Worm (Caenorhabditis elegans) whole organism, L3 larva: ENCODE results near the gene rps-9.
A peak's percentile ranks its signal among the peaks of the same experiment; 100 is the strongest.

ENCODE experiments used
- ZK546.5 ChIP-seq: sonication (generic microtip); optimal IDR thresholded peaks from 2 replicates; lab custom pipeline; 2017; ENCODE audit warnings: missing biosample characterization, missing genetic modification characterization
- aly-2 ChIP-seq: fragments of 150-350 bp; optimal IDR thresholded peaks from 2 replicates; lab custom pipeline; 2014; ENCODE audit warnings: missing biosample characterization, missing genetic modification characterization
- ama-1 ChIP-seq: fragments of 150-350 bp; optimal IDR thresholded peaks from 2 replicates; lab custom pipeline; 2018
- ceh-16 ChIP-seq: sonication (generic microtip); optimal IDR thresholded peaks from 2 replicates; lab custom pipeline; 2017; ENCODE audit warnings: missing biosample characterization, missing genetic modification characterization
- ceh-28 ChIP-seq: fragments of 150-350 bp; optimal IDR thresholded peaks from 2 replicates; lab custom pipeline; 2014; ENCODE audit warnings: missing biosample characterization, missing genetic modification reagents, missing genetic modification characterization
- ceh-82 ChIP-seq: fragments of 150-350 bp; optimal IDR thresholded peaks from 2 replicates; lab custom pipeline; 2014; ENCODE audit warnings: missing biosample characterization, missing genetic modification characterization
- ceh-9 ChIP-seq: sonication (generic microtip); optimal IDR thresholded peaks from 2 replicates; lab custom pipeline; 2018; ENCODE audit warnings: missing biosample characterization, missing genetic modification characterization
- daf-12 ChIP-seq: fragments of 150-350 bp; optimal IDR thresholded peaks from 2 replicates; lab custom pipeline; 2014; ENCODE audit warnings: missing biosample characterization, missing genetic modification reagents, missing genetic modification characterization
- egl-27 ChIP-seq: sonication (generic microtip); optimal IDR thresholded peaks from 4 replicates; lab custom pipeline; 2017; ENCODE audit warnings: missing biosample characterization, missing genetic modification reagents, missing genetic modification characterization
- egl-5 ChIP-seq: fragments of 150-350 bp; optimal IDR thresholded peaks from 2 replicates; lab custom pipeline; 2017; ENCODE audit warnings: missing biosample characterization, missing genetic modification reagents, missing genetic modification characterization, inconsistent platforms
- elt-1 ChIP-seq: fragments of 150-350 bp; optimal IDR thresholded peaks from 2 replicates; lab custom pipeline; 2014; ENCODE audit warnings: missing biosample characterization, missing genetic modification characterization
- elt-2 ChIP-seq: sonication (generic microtip); optimal IDR thresholded peaks from 2 replicates; lab custom pipeline; 2016; ENCODE audit warnings: missing genetic modification reagents, mild to moderate bottlenecking, missing genetic modification characterization, missing compliant biosample characterization
- elt-3 ChIP-seq, 3 experiments: fragments of 150-350 bp in 1 of 3; sonication (generic microtip) in 2 of 3; optimal IDR thresholded peaks; 2 replicates in 2 of 3; 4 replicates in 1 of 3; lab custom pipeline; 2014 to 2017; ENCODE audit warnings: missing biosample characterization in 3 of 3, missing genetic modification characterization in 3 of 3
- eor-1 ChIP-seq, 2 experiments: fragments of 150-350 bp; optimal IDR thresholded peaks; 2 replicates each; lab custom pipeline; 2014 to 2018; ENCODE audit warnings: missing biosample characterization in 2 of 2, missing genetic modification characterization in 2 of 2
- fkh-10 ChIP-seq: sonication (generic microtip); optimal IDR thresholded peaks from 2 replicates; lab custom pipeline; 2017; ENCODE audit warnings: missing biosample characterization, missing genetic modification reagents, missing genetic modification characterization
- fkh-2 ChIP-seq: fragments of 150-350 bp; optimal IDR thresholded peaks from 2 replicates; lab custom pipeline; 2014; ENCODE audit warnings: missing biosample characterization, missing genetic modification reagents, missing genetic modification characterization
- hmg-11 ChIP-seq: sonication (generic microtip); optimal IDR thresholded peaks from 2 replicates; lab custom pipeline; 2016; ENCODE audit warnings: missing genetic modification characterization, missing compliant biosample characterization
- jun-1 ChIP-seq: fragments of 150-350 bp; optimal IDR thresholded peaks from 2 replicates; lab custom pipeline; 2014; ENCODE audit warnings: missing biosample characterization, missing genetic modification reagents, missing genetic modification characterization
- lin-15B ChIP-seq: fragments of 150-350 bp; optimal IDR thresholded peaks from 2 replicates; lab custom pipeline; 2014; ENCODE audit warnings: missing biosample characterization, missing genetic modification characterization
- lin-39 ChIP-seq: fragments of 150-350 bp; optimal IDR thresholded peaks from 2 replicates; lab custom pipeline; 2018; ENCODE audit warnings: missing biosample characterization, missing genetic modification reagents, missing genetic modification characterization
- lsy-12 ChIP-seq: sonication (generic microtip); optimal IDR thresholded peaks from 2 replicates; lab custom pipeline; 2016; ENCODE audit warnings: mild to moderate bottlenecking, missing genetic modification characterization, missing compliant biosample characterization
- mdl-1 ChIP-seq: fragments of 150-350 bp; optimal IDR thresholded peaks from 2 replicates; lab custom pipeline; 2014; ENCODE audit warnings: missing biosample characterization, missing genetic modification characterization
- mml-1 ChIP-seq: fragments of 150-350 bp; sonication (generic microtip); optimal IDR thresholded peaks from 3 replicates; lab custom pipeline; 2014; ENCODE audit warnings: missing biosample characterization, missing genetic modification characterization
- nfya-1 ChIP-seq: sonication (generic microtip); optimal IDR thresholded peaks from 2 replicates; lab custom pipeline; 2017; ENCODE audit warnings: missing genetic modification characterization, mild to moderate bottlenecking, missing compliant biosample characterization, antibody characterized with exemption, moderate library complexity; ENCODE audit not compliant: insufficient read depth
- nhr-11 ChIP-seq: fragments of 150-350 bp; optimal IDR thresholded peaks from 2 replicates; lab custom pipeline; 2014; ENCODE audit warnings: missing biosample characterization, missing genetic modification characterization
- nhr-12 ChIP-seq: fragments of 150-350 bp; optimal IDR thresholded peaks from 2 replicates; lab custom pipeline; 2014; ENCODE audit warnings: missing biosample characterization, missing genetic modification characterization
- nhr-23 ChIP-seq: fragments of 150-350 bp; optimal IDR thresholded peaks from 2 replicates; lab custom pipeline; 2014; ENCODE audit warnings: missing biosample characterization, missing genetic modification reagents, missing genetic modification characterization
- nhr-237 ChIP-seq: fragments of 150-350 bp; optimal IDR thresholded peaks from 2 replicates; lab custom pipeline; 2014; ENCODE audit warnings: missing biosample characterization, missing genetic modification characterization
- nhr-25 ChIP-seq: sonication (generic microtip); optimal IDR thresholded peaks from 2 replicates; lab custom pipeline; 2017; ENCODE audit warnings: missing biosample characterization, missing genetic modification characterization
- nhr-28 ChIP-seq: fragments of 150-350 bp; optimal IDR thresholded peaks from 2 replicates; lab custom pipeline; 2014; ENCODE audit warnings: missing biosample characterization, missing genetic modification characterization
- nhr-43 ChIP-seq: sonication (generic microtip); optimal IDR thresholded peaks from 2 replicates; lab custom pipeline; 2016; ENCODE audit warnings: mild to moderate bottlenecking, missing genetic modification characterization, missing compliant biosample characterization; ENCODE audit not compliant: poor library complexity, severe bottlenecking
- nhr-67 ChIP-seq: fragments of 150-350 bp; optimal IDR thresholded peaks from 2 replicates; lab custom pipeline; 2014; ENCODE audit warnings: missing biosample characterization, missing genetic modification characterization
- nhr-77 ChIP-seq: fragments of 150-350 bp; optimal IDR thresholded peaks from 2 replicates; lab custom pipeline; 2014; ENCODE audit warnings: missing biosample characterization, missing genetic modification characterization
- pha-4 ChIP-seq: fragments of 150-350 bp; optimal IDR thresholded peaks from 2 replicates; lab custom pipeline; 2014; ENCODE audit warnings: missing biosample characterization, missing genetic modification reagents, missing genetic modification characterization
- sea-2 ChIP-seq: fragments of 150-350 bp; sonication (generic microtip); optimal IDR thresholded peaks from 4 replicates; lab custom pipeline; 2014; ENCODE audit warnings: missing biosample characterization, missing genetic modification reagents, missing genetic modification characterization
- skn-1 ChIP-seq: fragments of 150-350 bp; optimal IDR thresholded peaks from 2 replicates; lab custom pipeline; 2014; ENCODE audit warnings: missing biosample characterization, missing genetic modification characterization
- snpc-4 ChIP-seq: fragments of 150-350 bp; optimal IDR thresholded peaks from 2 replicates; lab custom pipeline; 2014; ENCODE audit warnings: missing biosample characterization, missing genetic modification characterization
- tbx-2 ChIP-seq: sonication (generic microtip); optimal IDR thresholded peaks from 2 replicates; lab custom pipeline; 2016; ENCODE audit warnings: mild to moderate bottlenecking, missing genetic modification characterization, missing compliant biosample characterization
- unc-39 ChIP-seq: sonication (generic microtip); optimal IDR thresholded peaks from 4 replicates; lab custom pipeline; 2017; ENCODE audit warnings: missing biosample characterization, missing genetic modification characterization
- unc-62 ChIP-seq: fragments of 150-350 bp; sonication (generic microtip); optimal IDR thresholded peaks from 4 replicates; lab custom pipeline; 2014; ENCODE audit warnings: missing biosample characterization, missing genetic modification reagents, missing genetic modification characterization
- zag-1 ChIP-seq: fragments of 150-350 bp; optimal IDR thresholded peaks from 2 replicates; lab custom pipeline; 2014; ENCODE audit warnings: missing biosample characterization, missing genetic modification characterization
- ztf-11 ChIP-seq: fragments of 150-350 bp; optimal IDR thresholded peaks from 2 replicates; lab custom pipeline; 2014; ENCODE audit warnings: missing biosample characterization, missing genetic modification characterization
- ztf-4 ChIP-seq: fragments of 150-350 bp; optimal IDR thresholded peaks from 2 replicates; lab custom pipeline; 2014; ENCODE audit warnings: missing biosample characterization, missing genetic modification characterization

Gene rps-9

ce11 chrII:11103052-11103451, 23.1 kb downstream of the rps-9 start (continued):
- TF ChIP-seq ama-1, result no peak
- TF ChIP-seq nhr-11, result no peak

- TF ChIP-seq nhr-43 (tag; lab: Kevin White, UChicago) (no peak), snpc-4 (tag; lab: Kevin White, UChicago) (no peak), tbx-2 (tag; lab: Kevin White, UChicago) (no peak), zag-1 (tag; lab: Kevin White, UChicago) (no peak), lin-39 (tag; lab: Kevin White, UChicago) (no peak), daf-12 (tag; lab: Kevin White, UChicago) (no peak), ceh-82 (tag; lab: Kevin White, UChicago) (no peak), nhr-11 (no peak), ztf-11 (no peak), fkh-2 (tag; lab: Kevin White, UChicago) (no peak), unc-39 (tag; lab: Kevin White, UChicago) (no peak), ceh-9 (tag; lab: Kevin White, UChicago) (no peak), elt-3 (tag; optimal IDR thresholded peaks at IDR 0.05; lab: Kevin White, UChicago) (no peak), mdl-1 (no peak), hmg-11 (tag; lab: Kevin White, UChicago) (no peak), ceh-28 (tag; lab: Kevin White, UChicago) (no peak), unc-62 (GFP tag; lab: Kevin White, UChicago) (no peak)
Observed at ce11 chrII:11101171-11101570, 25.0 kb downstream of the rps-9 start.

DNA sequence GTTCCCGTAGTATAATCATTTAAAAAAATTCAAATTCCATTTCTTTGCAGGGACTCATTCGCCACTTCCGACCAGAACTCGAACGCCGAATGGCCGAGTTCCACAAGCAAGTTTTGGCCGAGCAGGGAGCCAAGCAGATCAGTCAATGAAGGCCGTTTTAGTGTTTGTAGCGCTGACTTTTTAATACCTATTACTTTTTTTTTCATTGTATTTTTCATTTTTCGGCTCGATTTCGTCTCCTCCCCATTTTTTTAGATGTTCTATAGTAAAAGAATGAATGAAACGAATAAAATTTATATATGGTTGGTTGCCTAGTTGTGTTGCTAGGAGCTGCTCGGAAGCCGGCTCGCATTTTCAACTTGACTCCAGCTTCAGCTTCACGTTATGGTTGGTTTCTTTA, 26.3 kb downstream of the rps-9 start, which contains the start of gene C09H10.4:
TSS of gene C09H10.4 (plus strand) at position 301 of the 400 bp plus-strand sequence.
- no peak for TF ChIP-seq ama-1
- no peak for TF ChIP-seq lsy-12 (tag; lab: Kevin White, UChicago)
- no peak for TF ChIP-seq skn-1
- no peak for TF ChIP-seq nhr-77 (tag; lab: Kevin White, UChicago)
- no peak for TF ChIP-seq ceh-28 (tag; lab: Kevin White, UChicago)
- TF ChIP-seq jun-1 (tag; lab: Kevin White, UChicago), result no peak
- TF ChIP-seq elt-1 (tag; lab: Kevin White, UChicago), result no peak
- no peak for TF ChIP-seq daf-12 (tag; lab: Kevin White, UChicago)
- no peak for TF ChIP-seq aly-2 (tag; lab: Kevin White, UChicago)
- TF ChIP-seq ceh-82 (tag; lab: Kevin White, UChicago), result no peak
- TF ChIP-seq ztf-11, result no peak
- TF ChIP-seq nhr-25 (tag; lab: Kevin White, UChicago), result no peak
- no peak for TF ChIP-seq nfya-1
- no peak for TF ChIP-seq eor-1 (tag; optimal IDR thresholded peaks at IDR 0.05; lab: Kevin White, UChicago)
- TF ChIP-seq hmg-11 (tag; lab: Kevin White, UChicago), result no peak

ce11 chrII:11097154-11097887, 28.8 kb downstream of the rps-9 start, which contains the start of the genes rpl-36.A and nuo-1:
Gene rpl-36.A, minus strand, starts transcription at chrII:11097204.
Gene nuo-1, plus strand, starts transcription at chrII:11097837.
- TF ChIP-seq nhr-12 (no peak), lsy-12 (tag; lab: Kevin White, UChicago) (peak; percentile 41), eor-1 (tag; optimal IDR thresholded peaks at IDR 0.05; lab: Kevin White, UChicago) (no peak), fkh-10 (GFP tag; lab: Kevin White, UChicago) (peak; percentile 17), unc-39 (tag; lab: Kevin White, UChicago) (no peak), unc-62 (GFP tag; lab: Kevin White, UChicago) (no peak), ama-1 (peak; percentile 47), nfya-1 (peak; percentile 97), sea-2 (GFP tag; lab: Kevin White, UChicago) (no peak), daf-12 (tag; lab: Kevin White, UChicago) (no peak), skn-1 (peak; percentile 83), aly-2 (tag; lab: Kevin White, UChicago) (no peak), tbx-2 (tag; lab: Kevin White, UChicago) (no peak), lin-15B (peak; percentile 92), snpc-4 (tag; lab: Kevin White, UChicago) (peak; percentile 80), nhr-23 (tag; lab: Kevin White, UChicago) (peak; percentile 92), ztf-4 (no peak), ceh-16 (no peak), mml-1 (tag; lab: Kevin White, UChicago) (no peak), egl-5 (peak; percentile 96), egl-27 (tag; lab: Kevin White, UChicago) (no peak), nhr-67 (tag; lab: Kevin White, UChicago) (no peak), hmg-11 (tag; lab: Kevin White, UChicago) (peak; percentile 79), lin-39 (tag; lab: Kevin White, UChicago) (peak; percentile 96), ceh-9 (tag; lab: Kevin White, UChicago) (no peak), mdl-1 (no peak), ZK546.5 (tag; lab: Kevin White, UChicago) (no peak), elt-2 (tag; lab: Kevin White, UChicago) (peak; percentile 45), ceh-82 (tag; lab: Kevin White, UChicago) (no peak), nhr-11 (no peak), nhr-28 (tag; lab: Kevin White, UChicago) (no peak), nhr-25 (tag; lab: Kevin White, UChicago) (peak; percentile 83), pha-4 (tag; lab: Kevin White, UChicago) (peak; percentile 96), nhr-237 (tag; lab: Kevin White, UChicago) (no peak)
